Worm (Caenorhabditis elegans) whole organism, mixed stage, embryonic: ENCODE measurements around the gene K10B4.3.

ENCODE experiments used
- cnd-1 ChIP-seq: fragments of 200-800 bp; sonication (Bioruptor generic); optimal IDR thresholded peaks from 2 replicates; lab custom pipeline; 2018; ENCODE audit warnings: mild to moderate bottlenecking, missing genetic modification characterization, missing compliant biosample characterization
- nhr-12 ChIP-seq: fragments of 150-350 bp; optimal IDR thresholded peaks from 2 replicates; lab custom pipeline; 2014; ENCODE audit warnings: missing biosample characterization, missing genetic modification characterization
- unc-120 ChIP-seq: sonication (generic microtip); optimal IDR thresholded peaks from 2 replicates; lab custom pipeline; 2017; ENCODE audit warnings: missing genetic modification characterization, missing compliant biosample characterization; ENCODE audit not compliant: poor library complexity, severe bottlenecking
- ztf-11 ChIP-seq: fragments of 150-350 bp; optimal IDR thresholded peaks from 2 replicates; lab custom pipeline; 2014; ENCODE audit warnings: missing biosample characterization, missing genetic modification characterization

DNA sequence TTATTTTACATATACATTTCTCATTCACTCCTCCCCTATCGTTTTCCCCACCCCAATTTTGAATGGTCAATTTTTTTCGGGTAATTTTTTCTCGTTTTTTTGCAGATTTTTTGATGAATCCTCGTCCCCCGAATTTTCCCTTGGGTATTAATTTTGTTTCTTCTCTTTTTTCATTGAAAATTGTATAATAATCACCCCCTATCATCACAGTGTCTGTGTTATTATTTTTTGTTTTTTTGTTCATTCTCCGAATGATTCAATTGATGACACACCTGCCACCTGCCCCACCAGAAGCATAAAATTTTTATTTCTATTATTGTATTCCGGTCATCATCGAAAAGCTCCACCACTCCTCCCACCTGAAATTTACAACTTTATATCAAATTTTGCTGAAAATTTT lies 31.3 kb upstream of the K10B4.3 start, which contains the start of gene T25D3.3:
- TF ChIP-seq nhr-12 (tag; lab: Kevin White, UChicago): no peak
- no peak for TF ChIP-seq unc-120
- TF ChIP-seq cnd-1: no peak
- no peak for TF ChIP-seq ztf-11
